Worm (Caenorhabditis elegans): ENCODE measurements around the gene C29F7.10.

DNA sequence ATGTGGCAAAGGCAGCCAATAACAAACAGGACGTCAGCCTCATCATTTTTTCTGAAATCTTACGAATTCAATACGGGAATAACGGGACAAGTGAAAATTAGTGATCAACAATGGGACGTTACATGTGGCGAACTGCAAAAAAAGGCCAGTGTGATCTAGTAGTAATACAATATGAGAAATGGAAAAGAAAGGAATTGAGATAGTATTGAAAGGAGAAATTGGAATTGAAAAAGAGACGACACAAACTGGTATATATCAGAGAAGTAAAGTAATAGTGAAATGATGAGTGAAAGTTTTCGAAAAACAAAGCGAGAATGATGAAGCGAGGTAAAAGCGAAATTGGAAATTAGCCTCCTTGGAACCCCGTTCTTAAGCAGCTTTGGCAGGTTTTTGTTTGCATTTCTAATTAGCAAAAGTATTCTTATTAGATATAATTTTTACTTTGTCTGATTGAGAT is 43.8 kb downstream of the C29F7.10 start, which contains the start of gene C49F8.3:
- no peak for TF ChIP-seq pes-1 (GFP tag; IDR thresholded peaks at IDR 0.05)
- no peak for TF ChIP-seq hnd-1 (tag; optimal IDR thresholded peaks at IDR 0.05)
- TF ChIP-seq scrt-1 (GFP tag; IDR thresholded peaks at IDR 0.05), result no peak
- TF ChIP-seq hmbx-1 (tag; optimal IDR thresholded peaks at IDR 0.05), result no peak

All from whole organism, early embryonic.